Worm (Caenorhabditis elegans): ENCODE results near the gene F16G10.8.

Gene F16G10.8

DNA sequence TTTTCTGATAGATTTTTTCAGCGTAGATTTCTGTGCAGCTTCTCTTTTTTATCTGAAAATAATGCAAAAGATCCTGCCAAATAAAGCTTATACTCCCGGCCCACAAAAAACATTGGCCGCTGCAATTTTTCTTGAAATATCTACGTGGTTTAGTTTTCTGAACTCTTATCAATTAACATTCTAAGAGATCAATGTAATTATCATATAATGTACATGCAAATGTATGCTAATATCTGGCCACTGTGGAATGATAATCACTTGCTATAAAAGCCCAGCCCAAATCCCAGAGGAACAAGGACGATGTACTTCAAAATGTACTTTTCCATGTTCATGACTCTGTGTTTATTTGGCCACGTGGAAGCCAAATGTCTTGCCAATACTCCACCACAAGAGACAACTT, 28.8 kb downstream of the F16G10.8 start, which contains the start of gene F43C11.2:
TSS of gene F43C11.2 (plus strand) at position 301 of the 400 bp plus-strand sequence.
- TF ChIP-seq nhr-179 (tag; optimal IDR thresholded peaks at IDR 0.05): no peak
- no peak for TF ChIP-seq nfya-1 (tag; optimal IDR thresholded peaks at IDR 0.05; ENCODE audit: borderline replicate concordance, insufficient read depth)
- no peak for TF ChIP-seq ccch-3 (GFP tag; optimal IDR thresholded peaks at IDR 0.05)
- TF ChIP-seq dpl-1 (GFP tag; optimal IDR thresholded peaks at IDR 0.05): no peak
- TF ChIP-seq Y67H2A.10 (GFP tag; conservative IDR thresholded peaks at IDR 0.05): no peak
- no peak for TF ChIP-seq sdz-38 (tag; optimal IDR thresholded peaks at IDR 0.05)
- no peak for TF ChIP-seq ztf-25 (GFP tag; IDR thresholded peaks at IDR 0.05)
- TF ChIP-seq fkh-3 (tag; optimal IDR thresholded peaks at IDR 0.05): no peak
- no peak for TF ChIP-seq nhr-27 (tag; optimal IDR thresholded peaks at IDR 0.05)
- TF ChIP-seq ztf-6 (GFP tag; IDR thresholded peaks at IDR 0.05): no peak
- TF ChIP-seq mel-28 (tag; optimal IDR thresholded peaks at IDR 0.05; ENCODE audit: borderline replicate concordance): no peak
- TF ChIP-seq ets-4 (GFP tag; optimal IDR thresholded peaks at IDR 0.05): no peak
- TF ChIP-seq dpff-1 (tag; optimal IDR thresholded peaks at IDR 0.05): no peak
- no peak for TF ChIP-seq repo-1 (tag; optimal IDR thresholded peaks at IDR 0.05)
- TF ChIP-seq tbp1 (GFP tag; optimal IDR thresholded peaks at IDR 0.05): no peak
- TF ChIP-seq attf-5 (GFP tag; optimal IDR thresholded peaks at IDR 0.05): no peak
- TF ChIP-seq nfyb-1 (GFP tag; IDR thresholded peaks at IDR 0.05): no peak

DNA sequence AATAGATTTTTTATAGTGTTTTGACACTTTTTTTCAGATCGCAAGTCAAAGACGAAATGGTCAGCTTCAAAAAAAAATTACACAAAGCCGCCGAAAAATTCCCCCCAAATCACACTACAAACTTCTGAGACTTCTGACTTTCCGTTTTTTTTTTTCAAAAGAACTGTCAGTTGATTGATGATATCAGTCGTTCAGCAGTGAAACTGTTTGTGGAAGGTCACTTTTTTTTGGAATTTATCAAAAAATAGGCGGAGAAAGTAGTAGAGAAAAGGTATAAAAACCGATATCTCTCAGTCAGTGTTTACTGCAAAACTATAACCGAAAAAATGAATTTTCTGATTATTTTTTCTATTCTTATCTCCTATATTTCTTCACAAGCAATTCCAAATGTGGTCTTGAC, 30.2 kb downstream of the F16G10.8 start, which contains the start of gene F43C11.3:
TSS of gene F43C11.3 (plus strand) at position 301 of the 400 bp plus-strand sequence.
- no peak for TF ChIP-seq nhr-179 (tag; optimal IDR thresholded peaks at IDR 0.05)
- TF ChIP-seq madf-8 (GFP tag; conservative IDR thresholded peaks at IDR 0.05): no peak
- TF ChIP-seq F49E8.2 (tag; optimal IDR thresholded peaks at IDR 0.05; ENCODE audit: insufficient read depth): no peak
- no peak for TF ChIP-seq madf-3 (GFP tag; IDR thresholded peaks at IDR 0.05)
- no peak for TF ChIP-seq mcd-1 (GFP tag; IDR thresholded peaks at IDR 0.05)
- TF ChIP-seq egl-44 (GFP tag; IDR thresholded peaks at IDR 0.05): no peak
- TF ChIP-seq C06A6.2 (GFP tag; conservative IDR thresholded peaks at IDR 0.05): no peak
- no peak for TF ChIP-seq Y67H2A.10 (GFP tag; conservative IDR thresholded peaks at IDR 0.05)

- TF ChIP-seq madf-3 (GFP tag; IDR thresholded peaks at IDR 0.05) (no peak), ekl-4 (GFP tag; IDR thresholded peaks at IDR 0.05) (no peak), bed-2 (GFP tag; IDR thresholded peaks at IDR 0.05) (no peak), lir-1 (GFP tag; conservative IDR thresholded peaks at IDR 0.05) (no peak), hlh-26 (GFP tag; conservative IDR thresholded peaks at IDR 0.05) (no peak), let-526 (GFP tag; IDR thresholded peaks at IDR 0.05) (no peak), F57A8.1 (GFP tag; optimal IDR thresholded peaks at IDR 0.05) (no peak), dox-1 (GFP tag; IDR thresholded peaks at IDR 0.05) (no peak), F10E7.11 (tag; optimal IDR thresholded peaks at IDR 0.05) (no peak), pha-4 (tag; optimal IDR thresholded peaks at IDR 0.05) (no peak), F49E8.2 (tag; optimal IDR thresholded peaks at IDR 0.05; ENCODE audit: insufficient read depth) (no peak), F57C9.4 (tag; optimal IDR thresholded peaks at IDR 0.05) (no peak), nfya-1 (tag; optimal IDR thresholded peaks at IDR 0.05; ENCODE audit: borderline replicate concordance, insufficient read depth) (no peak), ztf-25 (GFP tag; IDR thresholded peaks at IDR 0.05) (no peak), lin-54 (GFP tag; optimal IDR thresholded peaks at IDR 0.05) (no peak), egrh-3 (GFP tag; IDR thresholded peaks at IDR 0.05) (no peak), D2030.7 (GFP tag; IDR thresholded peaks at IDR 0.05) (no peak), lin-40 (tag; optimal IDR thresholded peaks at IDR 0.05) (no peak), sdz-38 (tag; optimal IDR thresholded peaks at IDR 0.05) (no peak), dpff-1 (tag; optimal IDR thresholded peaks at IDR 0.05) (no peak)
Measured at ce11 chrII:2352546-2352945, 30.7 kb downstream of the F16G10.8 start, which contains the start of gene F43C11.10. Gene F43C11.10, minus strand, starts transcription at chrII:2352646.

All from whole organism, young adult.